Fruit fly (Drosophila melanogaster) whole organism, embryonic: ENCODE measurements around the gene CG2889.

Experiments used
- ATbp ChIP-seq: fragments of 200-800 bp; sonication (Bioruptor generic); optimal IDR thresholded peaks from 2 replicates; lab custom pipeline; 2017; ENCODE audit warnings: missing biosample characterization, mild to moderate bottlenecking, missing genetic modification characterization, missing genetic modification reagents
- Blimp-1 ChIP-seq: fragments of 200-800 bp; sonication (Bioruptor generic); optimal IDR thresholded peaks from 3 replicates; lab custom pipeline; 2018; ENCODE audit warnings: missing biosample characterization, missing genetic modification characterization, mild to moderate bottlenecking, moderate library complexity, missing genetic modification reagents
- CG10209 ChIP-seq: fragments of 200-800 bp; sonication (Bioruptor generic); optimal IDR thresholded peaks from 3 replicates; lab custom pipeline; 2017; ENCODE audit warnings: missing biosample characterization, mild to moderate bottlenecking, missing genetic modification characterization, missing genetic modification reagents
- CG1024 ChIP-seq: fragments of 200-800 bp; sonication (Bioruptor generic); IDR thresholded peaks from 2 replicates; pipeline ENCODE4 v1.3.6; 2022; ENCODE audit warnings: missing biosample characterization, missing genetic modification characterization
- CG10267 ChIP-seq: fragments of 200-800 bp; sonication (Bioruptor generic); optimal IDR thresholded peaks from 2 replicates; lab custom pipeline; 2018; ENCODE audit warnings: missing biosample characterization, mild to moderate bottlenecking, missing genetic modification characterization, moderate library complexity
- CG11696 ChIP-seq: fragments of 200-800 bp; sonication (Bioruptor generic); IDR thresholded peaks from 2 replicates; pipeline ENCODE4 v1.3.6; 2022; ENCODE audit warnings: missing biosample characterization, missing genetic modification characterization
- CG15073 ChIP-seq: fragments of 200-800 bp; sonication (Bioruptor generic); optimal IDR thresholded peaks from 2 replicates; lab custom pipeline; 2016; ENCODE audit warnings: missing biosample characterization, missing genetic modification characterization
- CG16813 ChIP-seq: fragments of 200-800 bp; sonication (Bioruptor generic); IDR thresholded peaks from 3 replicates; pipeline ENCODE4 v1.3.6; 2022; ENCODE audit warnings: missing biosample characterization, missing genetic modification characterization; ENCODE audit not compliant: partially characterized antibody
- CG2129 ChIP-seq: fragments of 200-800 bp; sonication (Bioruptor generic); IDR thresholded peaks from 2 replicates; pipeline ENCODE4 v1.3.6; 2022; ENCODE audit warnings: missing biosample characterization, missing genetic modification characterization; ENCODE audit not compliant: partially characterized antibody
- CG30431 ChIP-seq: fragments of 200-800 bp; sonication (Bioruptor generic); optimal IDR thresholded peaks from 2 replicates; lab custom pipeline; 2017; ENCODE audit warnings: missing biosample characterization, missing genetic modification characterization
- CG32532 ChIP-seq: fragments of 200-800 bp; sonication (Bioruptor generic); IDR thresholded peaks from 2 replicates; pipeline ENCODE4 v1.3.6; 2022; ENCODE audit warnings: missing biosample characterization, missing genetic modification characterization
- CG32772 ChIP-seq: fragments of 200-800 bp; sonication (Bioruptor generic); IDR thresholded peaks from 2 replicates; pipeline ENCODE4 v1.3.6; 2022; ENCODE audit warnings: missing biosample characterization, missing genetic modification characterization
- CG43689 ChIP-seq: fragments of 200-800 bp; sonication (Bioruptor generic); IDR thresholded peaks from 2 replicates; pipeline ENCODE4 v1.3.6; 2022; ENCODE audit warnings: missing biosample characterization, missing genetic modification characterization
- CG4730 ChIP-seq: fragments of 200-800 bp; sonication (Bioruptor generic); IDR thresholded peaks from 2 replicates; pipeline ENCODE4 v1.3.6; 2022; ENCODE audit warnings: missing biosample characterization, missing genetic modification characterization
- CG6272 ChIP-seq: fragments of 200-800 bp; sonication (Bioruptor generic); IDR thresholded peaks from 2 replicates; pipeline ENCODE4 v1.3.6; 2022; ENCODE audit warnings: missing biosample characterization, missing genetic modification characterization
- CG7987 ChIP-seq: fragments of 200-800 bp; sonication (Bioruptor generic); optimal IDR thresholded peaks from 2 replicates; lab custom pipeline; 2018; ENCODE audit warnings: missing biosample characterization, mild to moderate bottlenecking, missing genetic modification characterization, moderate library complexity
- CG8089 ChIP-seq: fragments of 200-800 bp; sonication (Bioruptor generic); optimal IDR thresholded peaks from 3 replicates; lab custom pipeline; 2016; ENCODE audit warnings: missing biosample characterization, missing genetic modification characterization
- CG8478 ChIP-seq: fragments of >200 bp; optimal IDR thresholded peaks from 2 replicates; lab custom pipeline; 2018
- CG9727 ChIP-seq: fragments of 200-800 bp; sonication (Bioruptor generic); optimal IDR thresholded peaks from 3 replicates; lab custom pipeline; 2017; ENCODE audit warnings: missing biosample characterization, mild to moderate bottlenecking, missing genetic modification characterization
- Drgx ChIP-seq: fragments of 200-800 bp; sonication (Bioruptor generic); IDR thresholded peaks from 2 replicates; pipeline ENCODE4 v1.3.6; 2022; ENCODE audit warnings: missing biosample characterization, missing genetic modification characterization
- Fer1 ChIP-seq: fragments of 200-800 bp; sonication (Bioruptor generic); optimal IDR thresholded peaks from 2 replicates; lab custom pipeline; 2017; ENCODE audit warnings: missing biosample characterization, mild to moderate bottlenecking, missing genetic modification characterization
- GATAe ChIP-seq: fragments of 200-800 bp; sonication (Bioruptor generic); conservative IDR thresholded peaks from 2 replicates; pipeline ENCODE4 v1.3.6; 2022; ENCODE audit warnings: missing biosample characterization, missing genetic modification characterization
- HLH54F ChIP-seq: fragments of 200-800 bp; sonication (Bioruptor generic); optimal IDR thresholded peaks from 3 replicates; lab custom pipeline; 2016; ENCODE audit warnings: missing biosample characterization, missing genetic modification characterization
- Hmx ChIP-seq: fragments of 200-800 bp; sonication (Bioruptor generic); optimal IDR thresholded peaks from 2 replicates; lab custom pipeline; 2016; ENCODE audit warnings: missing biosample characterization, missing genetic modification characterization
- Meics ChIP-seq: fragments of 200-800 bp; sonication (Bioruptor generic); optimal IDR thresholded peaks from 2 replicates; lab custom pipeline; 2017; ENCODE audit warnings: missing biosample characterization, mild to moderate bottlenecking, missing genetic modification characterization
- Nf-YA ChIP-seq: fragments of 200-800 bp; sonication (Bioruptor generic); IDR thresholded peaks from 2 replicates; pipeline ENCODE4 v1.3.6; 2022; ENCODE audit warnings: missing biosample characterization, missing genetic modification characterization
- Nf-YB ChIP-seq: fragments of 200-800 bp; sonication (Bioruptor generic); optimal IDR thresholded peaks from 3 replicates; lab custom pipeline; 2019; ENCODE audit warnings: missing biosample characterization, mild to moderate bottlenecking, missing genetic modification characterization, moderate library complexity
- Poxn ChIP-seq: fragments of 200-800 bp; sonication (Bioruptor generic); IDR thresholded peaks from 2 replicates; pipeline ENCODE4 v1.3.6; 2022; ENCODE audit warnings: missing biosample characterization, missing genetic modification characterization
- Ravus ChIP-seq: fragments of 200-800 bp; sonication (Bioruptor generic); IDR thresholded peaks from 2 replicates; pipeline ENCODE4 v1.3.6; 2022; ENCODE audit warnings: missing biosample characterization, missing genetic modification characterization
- Rfx ChIP-seq: fragments of 200-800 bp; sonication (Bioruptor generic); IDR thresholded peaks from 2 replicates; pipeline ENCODE4 v1.3.6; 2022; ENCODE audit warnings: missing biosample characterization, missing genetic modification characterization
- Side ChIP-seq: fragments of 200-800 bp; sonication (Bioruptor generic); optimal IDR thresholded peaks from 2 replicates; lab custom pipeline; 2016; ENCODE audit warnings: missing biosample characterization, missing genetic modification characterization
- TFAM ChIP-seq: fragments of 200-800 bp; sonication (Bioruptor generic); optimal IDR thresholded peaks from 2 replicates; lab custom pipeline; 2017; ENCODE audit warnings: missing biosample characterization, missing genetic modification characterization, inconsistent platforms
- ab ChIP-seq: fragments of 200-800 bp; sonication (Bioruptor generic); optimal IDR thresholded peaks from 2 replicates; lab custom pipeline; 2016; ENCODE audit warnings: missing biosample characterization, missing genetic modification characterization
- al ChIP-seq: fragments of 200-800 bp; sonication (Bioruptor generic); IDR thresholded peaks from 2 replicates; pipeline ENCODE4 v1.3.6; 2022; ENCODE audit warnings: missing biosample characterization, missing genetic modification characterization
- ap ChIP-seq: fragments of 200-800 bp; sonication (Bioruptor generic); IDR thresholded peaks from 2 replicates; pipeline ENCODE4 v1.3.6; 2022; ENCODE audit warnings: missing biosample characterization, missing genetic modification characterization
- ash1 ChIP-seq: fragments of 200-800 bp; sonication (Bioruptor generic); optimal IDR thresholded peaks from 2 replicates; lab custom pipeline; 2018; ENCODE audit warnings: missing biosample characterization, mild to moderate bottlenecking, missing genetic modification characterization
- crc ChIP-seq: fragments of 200-800 bp; sonication (Bioruptor generic); optimal IDR thresholded peaks from 2 replicates; lab custom pipeline; 2016; ENCODE audit warnings: missing biosample characterization, missing genetic modification characterization
- emc ChIP-seq: fragments of 200-800 bp; sonication (Bioruptor generic); optimal IDR thresholded peaks from 2 replicates; lab custom pipeline; 2016; ENCODE audit warnings: missing biosample characterization, missing genetic modification characterization
- gce ChIP-seq: fragments of 200-800 bp; sonication (Bioruptor generic); IDR thresholded peaks from 3 replicates; pipeline ENCODE4 v1.3.6; 2022; ENCODE audit warnings: missing biosample characterization, missing genetic modification characterization
- grn ChIP-seq: fragments of 200-800 bp; sonication (Bioruptor generic); optimal IDR thresholded peaks from 3 replicates; lab custom pipeline; 2017; ENCODE audit warnings: missing biosample characterization, missing genetic modification characterization
- hkb ChIP-seq, 2 experiments: fragments of 200-800 bp in 1 of 2; fragments of >200 bp in 1 of 2; sonication (Bioruptor generic) in 1 of 2; IDR thresholded peaks in 1 of 2; optimal IDR thresholded peaks in 1 of 2; 2 replicates each; pipeline versions ENCODE4 v1.3.6 to Lab custom; 2017 to 2022; ENCODE audit warnings: missing biosample characterization in 1 of 2, missing genetic modification characterization in 1 of 2
- kni ChIP-seq: fragments of 200-800 bp; sonication (Bioruptor generic); optimal IDR thresholded peaks from 3 replicates; lab custom pipeline; 2017; ENCODE audit warnings: mild to moderate bottlenecking, missing biosample characterization, missing genetic modification reagents, missing genetic modification characterization
- pnt ChIP-seq: fragments of 200-800 bp; sonication (Bioruptor generic); optimal IDR thresholded peaks from 3 replicates; lab custom pipeline; 2016; ENCODE audit warnings: missing biosample characterization, missing genetic modification characterization
- pum ChIP-seq: fragments of 200-800 bp; sonication (Bioruptor generic); optimal IDR thresholded peaks from 2 replicates; lab custom pipeline; 2016; ENCODE audit warnings: missing biosample characterization, missing genetic modification characterization
- run ChIP-seq: fragments of 200-800 bp; sonication (Bioruptor generic); optimal IDR thresholded peaks from 3 replicates; lab custom pipeline; 2018; ENCODE audit warnings: missing biosample characterization, mild to moderate bottlenecking, missing genetic modification characterization
- vvl ChIP-seq: fragments of 200-800 bp; sonication (Bioruptor generic); IDR thresholded peaks from 2 replicates; pipeline ENCODE4 v1.3.6; 2022; ENCODE audit warnings: missing biosample characterization, missing genetic modification characterization
- wek ChIP-seq: fragments of 200-800 bp; sonication (Bioruptor generic); optimal IDR thresholded peaks from 3 replicates; lab custom pipeline; 2018; ENCODE audit warnings: missing biosample characterization, mild to moderate bottlenecking, missing genetic modification characterization, moderate library complexity
- wor ChIP-seq: fragments of 200-800 bp; sonication (Bioruptor generic); IDR thresholded peaks from 2 replicates; pipeline ENCODE4 v1.3.6; 2022; ENCODE audit warnings: missing biosample characterization, missing genetic modification characterization
- zen ChIP-seq: fragments of 200-800 bp; sonication (Bioruptor generic); optimal IDR thresholded peaks from 3 replicates; lab custom pipeline; 2018; ENCODE audit warnings: missing biosample characterization, mild to moderate bottlenecking, missing genetic modification characterization, moderate library complexity
- zen2 ChIP-seq: fragments of 200-800 bp; sonication (Bioruptor generic); IDR thresholded peaks from 3 replicates; pipeline ENCODE4 v1.3.6; 2022; ENCODE audit warnings: missing biosample characterization, missing genetic modification characterization; ENCODE audit not compliant: partially characterized antibody
- zf30C ChIP-seq: fragments of 200-800 bp; sonication (Bioruptor generic); optimal IDR thresholded peaks from 3 replicates; lab custom pipeline; 2018; ENCODE audit warnings: missing biosample characterization, mild to moderate bottlenecking, missing genetic modification characterization

Gene CG2889

DNA sequence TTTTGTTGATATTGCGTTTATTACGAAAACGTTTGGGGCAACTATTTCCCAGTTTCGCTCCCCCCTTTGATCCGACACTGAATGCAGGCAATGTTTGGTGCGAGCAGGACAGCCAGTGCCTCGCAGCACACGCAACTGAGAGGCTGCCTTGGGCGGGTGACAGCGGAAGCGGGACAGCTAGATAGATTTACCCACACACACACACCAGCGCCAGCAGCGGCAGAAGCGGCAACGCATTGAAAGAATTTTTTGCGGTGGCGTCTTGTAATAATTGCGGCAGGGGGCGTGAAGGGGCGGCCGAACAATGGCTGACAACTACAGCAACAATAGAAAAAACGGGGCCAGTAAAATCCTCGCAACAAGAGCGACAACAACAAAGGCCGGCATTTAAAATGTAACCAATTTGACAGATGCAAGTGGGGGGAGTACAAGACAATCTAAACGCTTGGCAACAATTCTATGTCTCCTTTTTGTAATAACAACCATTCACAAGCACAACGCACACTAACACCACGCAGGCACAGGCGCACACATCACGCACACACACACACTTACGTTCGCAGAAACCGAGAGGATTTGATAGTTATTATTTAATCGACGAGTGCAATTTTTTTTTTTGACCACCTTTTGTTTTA is 1.0 kb upstream of the CG2889 start (continued):
- TF ChIP-seq CG2129 = no peak
- TF ChIP-seq pum = no peak
- 0 out of 2 replicates have a peak, but pooled peaks have one; percentile 22 for TF ChIP-seq Drgx (GFP tag; lab: Robert Waterston, UW)
- TF ChIP-seq ap (GFP tag; lab: Robert Waterston, UW) = no peak
- peak; percentile 26 for TF ChIP-seq Nf-YB (GFP tag; lab: Kevin White, UChicago)
- no peak for TF ChIP-seq Poxn
- TF ChIP-seq hkb (optimal IDR thresholded peaks at IDR 0.05; lab: Kevin White, UChicago) = no peak
- no peak for TF ChIP-seq hkb (GFP tag; IDR thresholded peaks at IDR 0.05; lab: Robert Waterston, UW)
- no peak for TF ChIP-seq CG8089 (GFP tag; lab: Kevin White, UChicago)
- no peak for TF ChIP-seq crc (GFP tag; lab: Kevin White, UChicago)
- 0 out of 2 replicates have a peak, but pooled peaks have one; percentile 8 for TF ChIP-seq vvl (GFP tag; lab: Robert Waterston, UW)
- TF ChIP-seq CG1024 (GFP tag; lab: Robert Waterston, UW) = no peak
- no peak for TF ChIP-seq CG4730
- TF ChIP-seq Meics (GFP tag; lab: Kevin White, UChicago) = no peak
- no peak for TF ChIP-seq wek
- TF ChIP-seq zen2 (GFP tag; lab: Robert Waterston, UW) = no peak
- no peak for TF ChIP-seq Nf-YA (GFP tag; lab: Robert Waterston, UW)
- TF ChIP-seq CG6272 (GFP tag; lab: Robert Waterston, UW) = no peak
- no peak for TF ChIP-seq Ravus (GFP tag; lab: Robert Waterston, UW)
- no peak for TF ChIP-seq al (GFP tag; lab: Robert Waterston, UW)
- TF ChIP-seq CG11696 (GFP tag; lab: Robert Waterston, UW) = no peak
- no peak for TF ChIP-seq grn (GFP tag; lab: Kevin White, UChicago)
- no peak for TF ChIP-seq Blimp-1
- TF ChIP-seq CG10267 = no peak
- TF ChIP-seq pnt (GFP tag; lab: Kevin White, UChicago) = no peak
- TF ChIP-seq CG9727 (GFP tag; lab: Kevin White, UChicago) = peak; percentile 26
- no peak for TF ChIP-seq gce (GFP tag; lab: Robert Waterston, UW)
- peak; percentile 3 for TF ChIP-seq HLH54F
- TF ChIP-seq ash1 = no peak
- no peak for TF ChIP-seq GATAe (GFP tag; lab: Robert Waterston, UW)
- TF ChIP-seq zen (tag; lab: Kevin White, UChicago) = no peak
- peak; percentile 10 for TF ChIP-seq kni (GFP tag; lab: Kevin White, UChicago)
- TF ChIP-seq Fer1 = peak; percentile 19
- TF ChIP-seq CG15073 (GFP tag; lab: Kevin White, UChicago) = no peak
- TF ChIP-seq CG32772 (GFP tag; lab: Robert Waterston, UW) = no peak
- TF ChIP-seq Side (GFP tag; lab: Kevin White, UChicago) = no peak
- TF ChIP-seq CG30431 (GFP tag; lab: Kevin White, UChicago) = no peak
- no peak for TF ChIP-seq ATbp (GFP tag; lab: Kevin White, UChicago)
- TF ChIP-seq run (tag; lab: Kevin White, UChicago) = no peak
- TF ChIP-seq CG7987 (GFP tag; lab: Kevin White, UChicago) = no peak
- no peak for TF ChIP-seq emc (GFP tag; lab: Kevin White, UChicago)
- TF ChIP-seq Rfx = no peak
- peak; percentile 87 for TF ChIP-seq CG8478 (lab: Kevin White, UChicago)
- no peak for TF ChIP-seq zf30C (GFP tag; lab: Kevin White, UChicago)
- TF ChIP-seq wor (GFP tag; lab: Robert Waterston, UW) = no peak
- TF ChIP-seq CG32532 = 0 out of 2 replicates have a peak, but pooled peaks have one; percentile 17
- no peak for TF ChIP-seq CG43689 (GFP tag; lab: Robert Waterston, UW)
- TF ChIP-seq Hmx (GFP tag; lab: Kevin White, UChicago) = no peak
- no peak for TF ChIP-seq CG16813 (GFP tag; lab: Robert Waterston, UW)
- no peak for TF ChIP-seq ab (GFP tag; lab: Kevin White, UChicago)
- TF ChIP-seq TFAM (GFP tag; lab: Kevin White, UChicago) = no peak
- no peak for TF ChIP-seq CG10209 (GFP tag; lab: Kevin White, UChicago)
